Fruit fly (Drosophila melanogaster): ENCODE results near the gene CG12702.

dm6 chrX:19765490-19766212 is 977 bp upstream of the CG12702 start:
- no peak for TF ChIP-seq fd59A (GFP tag; optimal IDR thresholded peaks at IDR 0.05)
- TF ChIP-seq Eip78C (GFP tag), result no peak
- TF ChIP-seq OdsH (GFP tag; optimal IDR thresholded peaks at IDR 0.05), result no peak
- no peak for TF ChIP-seq CG31627 (GFP tag; optimal IDR thresholded peaks at IDR 0.05)
- no peak for TF ChIP-seq CG8632 (GFP tag; optimal IDR thresholded peaks at IDR 0.05)
